Worm (Caenorhabditis elegans) whole organism, L3 larva: ENCODE data around the gene srw-29.

ENCODE experiments used
- R02D3.7 ChIP-seq: fragments of 150-350 bp; optimal IDR thresholded peaks from 2 replicates; lab custom pipeline; 2014; ENCODE audit warnings: missing biosample characterization, missing genetic modification characterization
- ZK546.5 ChIP-seq: sonication (generic microtip); optimal IDR thresholded peaks from 2 replicates; lab custom pipeline; 2017; ENCODE audit warnings: missing biosample characterization, missing genetic modification characterization
- aly-2 ChIP-seq: fragments of 150-350 bp; optimal IDR thresholded peaks from 2 replicates; lab custom pipeline; 2014; ENCODE audit warnings: missing biosample characterization, missing genetic modification characterization
- ceh-16 ChIP-seq: sonication (generic microtip); optimal IDR thresholded peaks from 2 replicates; lab custom pipeline; 2017; ENCODE audit warnings: missing biosample characterization, missing genetic modification characterization
- ceh-28 ChIP-seq: fragments of 150-350 bp; optimal IDR thresholded peaks from 2 replicates; lab custom pipeline; 2014; ENCODE audit warnings: missing biosample characterization, missing genetic modification reagents, missing genetic modification characterization
- ceh-9 ChIP-seq: sonication (generic microtip); optimal IDR thresholded peaks from 2 replicates; lab custom pipeline; 2018; ENCODE audit warnings: missing biosample characterization, missing genetic modification characterization
- daf-12 ChIP-seq: fragments of 150-350 bp; optimal IDR thresholded peaks from 2 replicates; lab custom pipeline; 2014; ENCODE audit warnings: missing biosample characterization, missing genetic modification reagents, missing genetic modification characterization
- egl-5 ChIP-seq: fragments of 150-350 bp; optimal IDR thresholded peaks from 2 replicates; lab custom pipeline; 2017; ENCODE audit warnings: missing biosample characterization, missing genetic modification reagents, missing genetic modification characterization, inconsistent platforms
- elt-1 ChIP-seq: fragments of 150-350 bp; optimal IDR thresholded peaks from 2 replicates; lab custom pipeline; 2014; ENCODE audit warnings: missing biosample characterization, missing genetic modification characterization
- elt-2 ChIP-seq: sonication (generic microtip); optimal IDR thresholded peaks from 2 replicates; lab custom pipeline; 2016; ENCODE audit warnings: missing genetic modification reagents, mild to moderate bottlenecking, missing genetic modification characterization, missing compliant biosample characterization
- elt-3 ChIP-seq, 3 experiments: fragments of 150-350 bp in 1 of 3; sonication (generic microtip) in 2 of 3; optimal IDR thresholded peaks; 2 replicates in 2 of 3; 4 replicates in 1 of 3; lab custom pipeline; 2014 to 2017; ENCODE audit warnings: missing biosample characterization in 3 of 3, missing genetic modification characterization in 3 of 3
- eor-1 ChIP-seq, 2 experiments: fragments of 150-350 bp; optimal IDR thresholded peaks; 2 replicates each; lab custom pipeline; 2014 to 2018; ENCODE audit warnings: missing biosample characterization in 2 of 2, missing genetic modification characterization in 2 of 2
- fkh-10 ChIP-seq: sonication (generic microtip); optimal IDR thresholded peaks from 2 replicates; lab custom pipeline; 2017; ENCODE audit warnings: missing biosample characterization, missing genetic modification reagents, missing genetic modification characterization
- fos-1 ChIP-seq: fragments of 150-350 bp; optimal IDR thresholded peaks from 2 replicates; lab custom pipeline; 2014; ENCODE audit warnings: missing biosample characterization, missing genetic modification characterization
- hmg-11 ChIP-seq: sonication (generic microtip); optimal IDR thresholded peaks from 2 replicates; lab custom pipeline; 2016; ENCODE audit warnings: missing genetic modification characterization, missing compliant biosample characterization
- jun-1 ChIP-seq: fragments of 150-350 bp; optimal IDR thresholded peaks from 2 replicates; lab custom pipeline; 2014; ENCODE audit warnings: missing biosample characterization, missing genetic modification reagents, missing genetic modification characterization
- lin-15B ChIP-seq: fragments of 150-350 bp; optimal IDR thresholded peaks from 2 replicates; lab custom pipeline; 2014; ENCODE audit warnings: missing biosample characterization, missing genetic modification characterization
- lin-39 ChIP-seq: fragments of 150-350 bp; optimal IDR thresholded peaks from 2 replicates; lab custom pipeline; 2018; ENCODE audit warnings: missing biosample characterization, missing genetic modification reagents, missing genetic modification characterization
- lsy-12 ChIP-seq: sonication (generic microtip); optimal IDR thresholded peaks from 2 replicates; lab custom pipeline; 2016; ENCODE audit warnings: mild to moderate bottlenecking, missing genetic modification characterization, missing compliant biosample characterization
- mdl-1 ChIP-seq: fragments of 150-350 bp; optimal IDR thresholded peaks from 2 replicates; lab custom pipeline; 2014; ENCODE audit warnings: missing biosample characterization, missing genetic modification characterization
- mml-1 ChIP-seq: fragments of 150-350 bp; sonication (generic microtip); optimal IDR thresholded peaks from 3 replicates; lab custom pipeline; 2014; ENCODE audit warnings: missing biosample characterization, missing genetic modification characterization
- nfya-1 ChIP-seq: sonication (generic microtip); optimal IDR thresholded peaks from 2 replicates; lab custom pipeline; 2017; ENCODE audit warnings: missing genetic modification characterization, mild to moderate bottlenecking, missing compliant biosample characterization, antibody characterized with exemption, moderate library complexity; ENCODE audit not compliant: insufficient read depth
- nhr-12 ChIP-seq: fragments of 150-350 bp; optimal IDR thresholded peaks from 2 replicates; lab custom pipeline; 2014; ENCODE audit warnings: missing biosample characterization, missing genetic modification characterization
- nhr-23 ChIP-seq: fragments of 150-350 bp; optimal IDR thresholded peaks from 2 replicates; lab custom pipeline; 2014; ENCODE audit warnings: missing biosample characterization, missing genetic modification reagents, missing genetic modification characterization
- nhr-237 ChIP-seq: fragments of 150-350 bp; optimal IDR thresholded peaks from 2 replicates; lab custom pipeline; 2014; ENCODE audit warnings: missing biosample characterization, missing genetic modification characterization
- nhr-25 ChIP-seq: sonication (generic microtip); optimal IDR thresholded peaks from 2 replicates; lab custom pipeline; 2017; ENCODE audit warnings: missing biosample characterization, missing genetic modification characterization
- nhr-28 ChIP-seq: fragments of 150-350 bp; optimal IDR thresholded peaks from 2 replicates; lab custom pipeline; 2014; ENCODE audit warnings: missing biosample characterization, missing genetic modification characterization
- nhr-43 ChIP-seq: sonication (generic microtip); optimal IDR thresholded peaks from 2 replicates; lab custom pipeline; 2016; ENCODE audit warnings: mild to moderate bottlenecking, missing genetic modification characterization, missing compliant biosample characterization; ENCODE audit not compliant: poor library complexity, severe bottlenecking
- nhr-76 ChIP-seq: fragments of 150-350 bp; sonication (generic microtip); optimal IDR thresholded peaks from 5 replicates; lab custom pipeline; 2014; ENCODE audit warnings: missing biosample characterization, missing genetic modification characterization
- nhr-77 ChIP-seq: fragments of 150-350 bp; optimal IDR thresholded peaks from 2 replicates; lab custom pipeline; 2014; ENCODE audit warnings: missing biosample characterization, missing genetic modification characterization
- pha-4 ChIP-seq: fragments of 150-350 bp; optimal IDR thresholded peaks from 2 replicates; lab custom pipeline; 2014; ENCODE audit warnings: missing biosample characterization, missing genetic modification reagents, missing genetic modification characterization
- pqm-1 ChIP-seq: fragments of 150-350 bp; optimal IDR thresholded peaks from 2 replicates; lab custom pipeline; 2017; ENCODE audit warnings: missing biosample characterization, missing genetic modification characterization, inconsistent platforms
- sea-2 ChIP-seq: fragments of 150-350 bp; sonication (generic microtip); optimal IDR thresholded peaks from 4 replicates; lab custom pipeline; 2014; ENCODE audit warnings: missing biosample characterization, missing genetic modification reagents, missing genetic modification characterization
- skn-1 ChIP-seq: fragments of 150-350 bp; optimal IDR thresholded peaks from 2 replicates; lab custom pipeline; 2014; ENCODE audit warnings: missing biosample characterization, missing genetic modification characterization
- snpc-4 ChIP-seq: fragments of 150-350 bp; optimal IDR thresholded peaks from 2 replicates; lab custom pipeline; 2014; ENCODE audit warnings: missing biosample characterization, missing genetic modification characterization
- tbx-2 ChIP-seq: sonication (generic microtip); optimal IDR thresholded peaks from 2 replicates; lab custom pipeline; 2016; ENCODE audit warnings: mild to moderate bottlenecking, missing genetic modification characterization, missing compliant biosample characterization
- unc-62 ChIP-seq: fragments of 150-350 bp; sonication (generic microtip); optimal IDR thresholded peaks from 4 replicates; lab custom pipeline; 2014; ENCODE audit warnings: missing biosample characterization, missing genetic modification reagents, missing genetic modification characterization
- zag-1 ChIP-seq: fragments of 150-350 bp; optimal IDR thresholded peaks from 2 replicates; lab custom pipeline; 2014; ENCODE audit warnings: missing biosample characterization, missing genetic modification characterization
- ztf-4 ChIP-seq: fragments of 150-350 bp; optimal IDR thresholded peaks from 2 replicates; lab custom pipeline; 2014; ENCODE audit warnings: missing biosample characterization, missing genetic modification characterization

The srw-29 gene

ce11 chrV:16401519-16401918 lies 22.8 kb downstream of the srw-29 start, which contains the start of gene F13A7.14:
Gene F13A7.14, plus strand, starts transcription at chrV:16401891.
- TF ChIP-seq elt-1 (tag; lab: Kevin White, UChicago) = peak; percentile 17
- peak; percentile 16 for TF ChIP-seq ceh-28 (tag; lab: Kevin White, UChicago)
- TF ChIP-seq pha-4 (tag; lab: Kevin White, UChicago) = peak; percentile 73
- peak; percentile 65 for TF ChIP-seq lin-39 (tag; lab: Kevin White, UChicago)
- TF ChIP-seq nhr-23 (tag; lab: Kevin White, UChicago) = peak; percentile 81
- TF ChIP-seq R02D3.7 (tag; lab: Kevin White, UChicago) = peak; percentile 59
- no peak for TF ChIP-seq nhr-237 (tag; lab: Kevin White, UChicago)
- TF ChIP-seq elt-2 = peak; percentile 41
- TF ChIP-seq elt-3 (tag; optimal IDR thresholded peaks at IDR 0.05; lab: Kevin White, UChicago) = no peak
- TF ChIP-seq skn-1 (tag; lab: Kevin White, UChicago) = peak; percentile 29
- TF ChIP-seq lin-15B (tag; lab: Kevin White, UChicago) = peak; percentile 76
- TF ChIP-seq tbx-2 (tag; lab: Kevin White, UChicago) = no peak
- TF ChIP-seq lsy-12 (tag; lab: Kevin White, UChicago) = peak; percentile 73
- TF ChIP-seq nfya-1 (tag; lab: Kevin White, UChicago) = peak; percentile 83
- no peak for TF ChIP-seq ztf-4
- peak; percentile 90 for TF ChIP-seq nhr-43
- TF ChIP-seq snpc-4 (tag; lab: Kevin White, UChicago) = peak; percentile 88
- peak; percentile 26 for TF ChIP-seq pqm-1
- TF ChIP-seq nhr-28 (tag; lab: Kevin White, UChicago) = no peak
- TF ChIP-seq fkh-10 (GFP tag; lab: Kevin White, UChicago) = peak; percentile 14
- peak; percentile 45 for TF ChIP-seq nhr-25 (tag; lab: Kevin White, UChicago)
- peak; percentile 63 for TF ChIP-seq hmg-11 (tag; lab: Kevin White, UChicago)

DNA sequence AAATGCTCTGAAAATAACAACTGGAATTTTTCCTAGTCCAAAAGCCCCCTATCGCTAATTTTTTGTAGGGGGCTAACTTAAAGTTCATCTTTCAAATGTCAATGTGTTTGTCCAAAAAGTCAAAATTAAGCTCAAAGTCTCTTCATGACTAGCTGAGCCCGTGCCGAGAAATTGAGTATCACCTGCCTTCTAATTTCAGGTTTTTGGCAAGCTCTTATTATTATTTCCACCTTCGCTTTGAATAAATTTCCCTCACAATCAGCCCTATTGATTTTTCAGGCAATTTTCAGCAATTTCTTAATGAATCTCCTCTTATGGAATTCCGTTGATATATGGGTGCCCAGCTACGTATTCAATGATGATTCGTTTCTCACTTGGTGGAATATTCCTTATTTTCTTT lies 24.9 kb downstream of the srw-29 start, which contains the start of gene sre-36:
Gene sre-36, plus strand, starts transcription at position 301 of the 400 bp plus-strand sequence.
- TF ChIP-seq daf-12 (tag; lab: Kevin White, UChicago) = no peak
- TF ChIP-seq lin-15B (tag; lab: Kevin White, UChicago) = no peak
- TF ChIP-seq ceh-9 (tag; lab: Kevin White, UChicago) = no peak
- TF ChIP-seq sea-2 = no peak
- TF ChIP-seq aly-2 = no peak
- no peak for TF ChIP-seq nhr-76 (tag; lab: Kevin White, UChicago)
- no peak for TF ChIP-seq mdl-1 (tag; lab: Kevin White, UChicago)
- TF ChIP-seq lsy-12 (tag; lab: Kevin White, UChicago) = no peak
- TF ChIP-seq, all 47 proteins: peak for 0

ce11 chrV:16395739-16396138 lies 28.6 kb downstream of the srw-29 start, which contains the start of gene F13A7.12:
Gene F13A7.12, plus strand, starts transcription at chrV:16396039.
- TF ChIP-seq eor-1 (tag; optimal IDR thresholded peaks at IDR 0.05; lab: Kevin White, UChicago) (no peak), elt-1 (tag; lab: Kevin White, UChicago) (no peak), fos-1 (no peak), daf-12 (tag; lab: Kevin White, UChicago) (no peak), lin-15B (tag; lab: Kevin White, UChicago) (no peak), ceh-16 (tag; lab: Kevin White, UChicago) (no peak), aly-2 (no peak), nfya-1 (tag; lab: Kevin White, UChicago) (no peak), hmg-11 (tag; lab: Kevin White, UChicago) (no peak), nhr-77 (no peak), zag-1 (no peak), R02D3.7 (tag; lab: Kevin White, UChicago) (no peak), snpc-4 (tag; lab: Kevin White, UChicago) (no peak), jun-1 (tag; lab: Kevin White, UChicago) (no peak), mml-1 (tag; lab: Kevin White, UChicago) (no peak), fkh-10 (GFP tag; lab: Kevin White, UChicago) (no peak), ZK546.5 (tag; lab: Kevin White, UChicago) (no peak), lsy-12 (tag; lab: Kevin White, UChicago) (no peak), nhr-43 (no peak), ceh-28 (tag; lab: Kevin White, UChicago) (no peak)

DNA sequence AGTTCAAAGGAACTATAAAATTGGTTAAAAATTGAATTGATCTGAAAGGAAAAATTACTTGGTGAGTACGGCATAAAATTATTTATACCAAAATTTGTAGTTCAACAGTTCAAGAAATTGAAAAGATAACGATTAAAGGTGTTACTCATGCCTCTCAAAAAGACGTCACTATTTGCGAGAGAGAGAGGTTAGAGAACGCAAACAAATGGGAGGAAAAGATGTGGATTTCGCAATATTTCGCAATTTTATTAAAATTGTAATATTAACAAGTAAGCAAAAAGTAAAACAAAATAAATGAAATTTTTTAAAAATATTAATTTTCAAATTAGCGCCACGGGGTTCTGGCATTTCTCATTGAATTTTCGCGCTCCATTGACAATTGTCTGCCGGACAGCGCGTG lies 29.2 kb downstream of the srw-29 start, which contains the start of gene F13A7.11:
Gene F13A7.11, minus strand, starts transcription at position 174 of the 400 bp plus-strand sequence.
- TF ChIP-seq hmg-11 (tag; lab: Kevin White, UChicago) (peak; percentile 1), jun-1 (tag; lab: Kevin White, UChicago) (peak; percentile 36), fos-1 (no peak), pqm-1 (peak; percentile 86), elt-2 (peak; percentile 74), snpc-4 (tag; lab: Kevin White, UChicago) (no peak), daf-12 (tag; lab: Kevin White, UChicago) (no peak), nhr-76 (tag; lab: Kevin White, UChicago) (no peak), ceh-28 (tag; lab: Kevin White, UChicago) (peak; percentile 8), nfya-1 (tag; lab: Kevin White, UChicago) (no peak), ztf-4 (no peak), pha-4 (tag; lab: Kevin White, UChicago) (peak; percentile 46), R02D3.7 (tag; lab: Kevin White, UChicago) (no peak), nhr-23 (tag; lab: Kevin White, UChicago) (peak; percentile 23), mml-1 (tag; lab: Kevin White, UChicago) (no peak), unc-62 (GFP tag; lab: Kevin White, UChicago) (no peak), egl-5 (no peak), fkh-10 (GFP tag; lab: Kevin White, UChicago) (no peak), nhr-12 (tag; lab: Kevin White, UChicago) (no peak), ZK546.5 (tag; lab: Kevin White, UChicago) (no peak), tbx-2 (tag; lab: Kevin White, UChicago) (no peak)
